Worm (Caenorhabditis elegans) whole organism, L3 larva: ENCODE results near the gene tyr-1.

Source experiments
- R02D3.7 ChIP-seq: fragments of 150-350 bp; optimal IDR thresholded peaks from 2 replicates; lab custom pipeline; 2014; ENCODE audit warnings: missing biosample characterization, missing genetic modification characterization
- ZK546.5 ChIP-seq: sonication (generic microtip); optimal IDR thresholded peaks from 2 replicates; lab custom pipeline; 2017; ENCODE audit warnings: missing biosample characterization, missing genetic modification characterization
- aly-2 ChIP-seq: fragments of 150-350 bp; optimal IDR thresholded peaks from 2 replicates; lab custom pipeline; 2014; ENCODE audit warnings: missing biosample characterization, missing genetic modification characterization
- ceh-16 ChIP-seq: sonication (generic microtip); optimal IDR thresholded peaks from 2 replicates; lab custom pipeline; 2017; ENCODE audit warnings: missing biosample characterization, missing genetic modification characterization
- ceh-28 ChIP-seq: fragments of 150-350 bp; optimal IDR thresholded peaks from 2 replicates; lab custom pipeline; 2014; ENCODE audit warnings: missing biosample characterization, missing genetic modification reagents, missing genetic modification characterization
- ceh-9 ChIP-seq: sonication (generic microtip); optimal IDR thresholded peaks from 2 replicates; lab custom pipeline; 2018; ENCODE audit warnings: missing biosample characterization, missing genetic modification characterization
- daf-12 ChIP-seq: fragments of 150-350 bp; optimal IDR thresholded peaks from 2 replicates; lab custom pipeline; 2014; ENCODE audit warnings: missing biosample characterization, missing genetic modification reagents, missing genetic modification characterization
- egl-27 ChIP-seq: sonication (generic microtip); optimal IDR thresholded peaks from 4 replicates; lab custom pipeline; 2017; ENCODE audit warnings: missing biosample characterization, missing genetic modification reagents, missing genetic modification characterization
- elt-1 ChIP-seq: fragments of 150-350 bp; optimal IDR thresholded peaks from 2 replicates; lab custom pipeline; 2014; ENCODE audit warnings: missing biosample characterization, missing genetic modification characterization
- elt-2 ChIP-seq: sonication (generic microtip); optimal IDR thresholded peaks from 2 replicates; lab custom pipeline; 2016; ENCODE audit warnings: missing genetic modification reagents, mild to moderate bottlenecking, missing genetic modification characterization, missing compliant biosample characterization
- elt-3 ChIP-seq, 3 experiments: fragments of 150-350 bp in 1 of 3; sonication (generic microtip) in 2 of 3; optimal IDR thresholded peaks; 2 replicates in 2 of 3; 4 replicates in 1 of 3; lab custom pipeline; 2014 to 2017; ENCODE audit warnings: missing biosample characterization in 3 of 3, missing genetic modification characterization in 3 of 3
- eor-1 ChIP-seq, 2 experiments: fragments of 150-350 bp; optimal IDR thresholded peaks; 2 replicates each; lab custom pipeline; 2014 to 2018; ENCODE audit warnings: missing biosample characterization in 2 of 2, missing genetic modification characterization in 2 of 2
- fkh-2 ChIP-seq: fragments of 150-350 bp; optimal IDR thresholded peaks from 2 replicates; lab custom pipeline; 2014; ENCODE audit warnings: missing biosample characterization, missing genetic modification reagents, missing genetic modification characterization
- fos-1 ChIP-seq: fragments of 150-350 bp; optimal IDR thresholded peaks from 2 replicates; lab custom pipeline; 2014; ENCODE audit warnings: missing biosample characterization, missing genetic modification characterization
- hmg-11 ChIP-seq: sonication (generic microtip); optimal IDR thresholded peaks from 2 replicates; lab custom pipeline; 2016; ENCODE audit warnings: missing genetic modification characterization, missing compliant biosample characterization
- lin-15B ChIP-seq: fragments of 150-350 bp; optimal IDR thresholded peaks from 2 replicates; lab custom pipeline; 2014; ENCODE audit warnings: missing biosample characterization, missing genetic modification characterization
- lsy-12 ChIP-seq: sonication (generic microtip); optimal IDR thresholded peaks from 2 replicates; lab custom pipeline; 2016; ENCODE audit warnings: mild to moderate bottlenecking, missing genetic modification characterization, missing compliant biosample characterization
- mdl-1 ChIP-seq: fragments of 150-350 bp; optimal IDR thresholded peaks from 2 replicates; lab custom pipeline; 2014; ENCODE audit warnings: missing biosample characterization, missing genetic modification characterization
- mml-1 ChIP-seq: fragments of 150-350 bp; sonication (generic microtip); optimal IDR thresholded peaks from 3 replicates; lab custom pipeline; 2014; ENCODE audit warnings: missing biosample characterization, missing genetic modification characterization
- nfya-1 ChIP-seq: sonication (generic microtip); optimal IDR thresholded peaks from 2 replicates; lab custom pipeline; 2017; ENCODE audit warnings: missing genetic modification characterization, mild to moderate bottlenecking, missing compliant biosample characterization, antibody characterized with exemption, moderate library complexity; ENCODE audit not compliant: insufficient read depth
- nhr-11 ChIP-seq: fragments of 150-350 bp; optimal IDR thresholded peaks from 2 replicates; lab custom pipeline; 2014; ENCODE audit warnings: missing biosample characterization, missing genetic modification characterization
- nhr-23 ChIP-seq: fragments of 150-350 bp; optimal IDR thresholded peaks from 2 replicates; lab custom pipeline; 2014; ENCODE audit warnings: missing biosample characterization, missing genetic modification reagents, missing genetic modification characterization
- nhr-237 ChIP-seq: fragments of 150-350 bp; optimal IDR thresholded peaks from 2 replicates; lab custom pipeline; 2014; ENCODE audit warnings: missing biosample characterization, missing genetic modification characterization
- nhr-28 ChIP-seq: fragments of 150-350 bp; optimal IDR thresholded peaks from 2 replicates; lab custom pipeline; 2014; ENCODE audit warnings: missing biosample characterization, missing genetic modification characterization
- nhr-67 ChIP-seq: fragments of 150-350 bp; optimal IDR thresholded peaks from 2 replicates; lab custom pipeline; 2014; ENCODE audit warnings: missing biosample characterization, missing genetic modification characterization
- pha-4 ChIP-seq: fragments of 150-350 bp; optimal IDR thresholded peaks from 2 replicates; lab custom pipeline; 2014; ENCODE audit warnings: missing biosample characterization, missing genetic modification reagents, missing genetic modification characterization
- pqm-1 ChIP-seq: fragments of 150-350 bp; optimal IDR thresholded peaks from 2 replicates; lab custom pipeline; 2017; ENCODE audit warnings: missing biosample characterization, missing genetic modification characterization, inconsistent platforms
- sea-2 ChIP-seq: fragments of 150-350 bp; sonication (generic microtip); optimal IDR thresholded peaks from 4 replicates; lab custom pipeline; 2014; ENCODE audit warnings: missing biosample characterization, missing genetic modification reagents, missing genetic modification characterization
- snpc-4 ChIP-seq: fragments of 150-350 bp; optimal IDR thresholded peaks from 2 replicates; lab custom pipeline; 2014; ENCODE audit warnings: missing biosample characterization, missing genetic modification characterization
- tbx-2 ChIP-seq: sonication (generic microtip); optimal IDR thresholded peaks from 2 replicates; lab custom pipeline; 2016; ENCODE audit warnings: mild to moderate bottlenecking, missing genetic modification characterization, missing compliant biosample characterization
- unc-39 ChIP-seq: sonication (generic microtip); optimal IDR thresholded peaks from 4 replicates; lab custom pipeline; 2017; ENCODE audit warnings: missing biosample characterization, missing genetic modification characterization
- unc-62 ChIP-seq: fragments of 150-350 bp; sonication (generic microtip); optimal IDR thresholded peaks from 4 replicates; lab custom pipeline; 2014; ENCODE audit warnings: missing biosample characterization, missing genetic modification reagents, missing genetic modification characterization
- zag-1 ChIP-seq: fragments of 150-350 bp; optimal IDR thresholded peaks from 2 replicates; lab custom pipeline; 2014; ENCODE audit warnings: missing biosample characterization, missing genetic modification characterization
- ztf-11 ChIP-seq: fragments of 150-350 bp; optimal IDR thresholded peaks from 2 replicates; lab custom pipeline; 2014; ENCODE audit warnings: missing biosample characterization, missing genetic modification characterization
- ztf-4 ChIP-seq: fragments of 150-350 bp; optimal IDR thresholded peaks from 2 replicates; lab custom pipeline; 2014; ENCODE audit warnings: missing biosample characterization, missing genetic modification characterization

Gene tyr-1

DNA sequence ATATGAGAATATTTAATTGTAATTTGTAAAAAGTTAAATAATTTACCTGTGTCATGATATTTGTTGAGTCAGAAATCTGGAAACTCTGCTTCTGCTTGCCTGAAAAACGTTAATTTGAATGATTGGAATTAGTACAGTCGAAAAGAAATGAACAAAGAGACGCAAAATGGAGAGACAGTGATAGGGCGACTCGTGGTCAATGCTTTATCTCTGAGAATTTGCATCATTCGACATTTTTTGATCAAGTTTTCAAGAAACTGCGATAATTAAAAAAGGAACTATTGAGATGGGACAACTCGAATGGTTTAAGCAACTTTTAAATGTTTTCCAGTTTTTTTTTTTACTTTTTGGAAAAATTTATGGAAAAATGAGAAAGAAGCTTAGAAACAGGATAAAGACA, 12.7 kb upstream of the tyr-1 start, which contains the start of gene cuc-1:
TSS of gene cuc-1 (minus strand) at position 101 of the 400 bp plus-strand sequence.
- TF ChIP-seq mml-1 (tag; lab: Kevin White, UChicago) (no peak), elt-2 (tag; lab: Kevin White, UChicago) (peak; percentile 31)

DNA sequence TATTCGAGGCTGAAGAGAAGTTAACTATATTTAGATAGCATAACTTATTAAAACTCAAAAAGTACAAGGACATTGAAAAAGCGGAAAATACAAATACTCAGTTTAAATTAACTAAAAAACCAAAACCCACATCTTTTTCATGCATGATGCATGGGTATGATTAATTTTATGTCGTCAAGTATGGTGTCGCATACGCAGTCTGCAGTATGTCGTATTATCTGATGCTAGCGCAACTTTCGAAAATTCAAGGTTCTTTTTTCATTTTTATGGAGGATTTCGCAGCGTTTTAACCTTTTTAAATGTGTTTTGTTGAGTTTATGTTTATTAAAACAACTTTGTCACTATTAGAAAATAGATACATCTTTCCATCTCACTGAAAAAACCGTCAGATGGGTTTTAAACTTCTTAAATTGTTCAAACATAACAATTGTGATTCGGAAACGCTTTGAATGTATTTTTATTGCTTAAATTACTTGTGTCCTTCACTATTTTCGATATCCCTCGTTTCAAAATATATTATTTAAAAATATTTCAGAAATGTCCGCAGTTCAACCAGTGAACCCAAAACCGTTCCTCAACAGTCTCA, 12.0 kb upstream of the tyr-1 start, which contains the start of gene snr-5:
TSS of gene snr-5 (plus strand) at position 536 of the 586 bp plus-strand sequence.
- TF ChIP-seq zag-1 (no peak), nfya-1 (tag; lab: Kevin White, UChicago) (peak; percentile 40), ceh-9 (tag; lab: Kevin White, UChicago) (no peak), hmg-11 (tag; lab: Kevin White, UChicago) (peak; percentile 31)

DNA sequence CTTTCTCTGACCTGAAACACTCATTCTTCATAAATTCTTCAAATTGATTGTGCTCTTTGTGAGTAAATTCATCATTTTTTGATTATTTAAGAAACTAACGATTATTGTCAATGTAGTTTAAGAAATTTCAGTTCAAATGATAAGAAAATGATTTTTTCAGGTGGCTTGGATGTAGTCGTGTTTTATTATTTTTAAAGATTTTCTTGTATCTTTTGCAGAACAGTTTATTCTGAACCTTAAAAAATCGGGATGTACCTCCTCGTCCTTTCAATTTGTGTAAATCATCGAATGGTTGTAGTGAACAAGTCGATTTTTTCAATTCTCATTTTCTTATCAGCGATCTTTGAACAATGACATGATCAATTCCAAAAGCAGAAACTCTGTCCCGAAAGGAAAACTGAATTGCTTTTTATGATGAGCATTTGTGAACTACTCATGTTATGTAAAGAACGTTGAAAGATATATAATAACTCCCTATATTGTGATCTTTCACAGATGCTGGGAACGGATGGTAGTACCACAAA, 8.3 kb upstream of the tyr-1 start, which contains the start of gene slc-17.3:
TSS of gene slc-17.3 (minus strand) at position 51 of the 524 bp plus-strand sequence.
- peak; percentile 57 for TF ChIP-seq elt-2 (tag; lab: Kevin White, UChicago)
- no peak for TF ChIP-seq egl-27
- TF ChIP-seq tbx-2 (tag; lab: Kevin White, UChicago) = no peak
- no peak for TF ChIP-seq elt-3 (tag; optimal IDR thresholded peaks at IDR 0.05; lab: Kevin White, UChicago)
- peak; percentile 37 for TF ChIP-seq pqm-1 (tag; lab: Kevin White, UChicago)

DNA sequence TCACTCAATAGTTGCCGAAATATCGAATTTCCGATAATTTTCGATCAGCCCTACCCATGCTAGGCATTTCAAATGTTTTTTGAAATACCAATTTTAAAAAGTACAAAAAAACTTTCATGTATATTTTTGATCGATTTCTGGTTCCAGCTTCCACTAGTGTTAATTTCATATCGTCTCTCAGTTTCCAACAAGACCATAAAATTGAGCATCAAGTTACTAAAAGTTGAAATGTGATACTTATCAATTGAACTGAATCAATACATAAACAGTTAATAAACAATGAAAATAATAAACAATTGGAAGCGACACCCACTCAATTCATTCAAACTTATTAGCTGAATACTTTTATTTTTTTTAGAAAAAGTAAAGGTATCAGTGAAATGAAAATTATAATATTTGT, 7.4 kb upstream of the tyr-1 start, which contains the start of gene cup-4:
TSS of gene cup-4 (plus strand) at position 301 of the 400 bp plus-strand sequence.
- TF ChIP-seq daf-12 (tag; lab: Kevin White, UChicago) (no peak), pha-4 (tag; lab: Kevin White, UChicago) (no peak), ztf-11 (no peak), ztf-4 (tag; lab: Kevin White, UChicago) (no peak), nfya-1 (tag; lab: Kevin White, UChicago) (no peak), nhr-11 (tag; lab: Kevin White, UChicago) (no peak), lsy-12 (tag; lab: Kevin White, UChicago) (no peak), elt-3 (tag; optimal IDR thresholded peaks at IDR 0.05; lab: Kevin White, UChicago) (no peak), ceh-9 (tag; lab: Kevin White, UChicago) (no peak), R02D3.7 (tag; lab: Kevin White, UChicago) (no peak), snpc-4 (no peak), zag-1 (no peak), unc-39 (tag; lab: Kevin White, UChicago) (no peak), hmg-11 (tag; lab: Kevin White, UChicago) (no peak), eor-1 (tag; optimal IDR thresholded peaks at IDR 0.05; lab: Kevin White, UChicago) (no peak), tbx-2 (tag; lab: Kevin White, UChicago) (no peak), nhr-67 (tag; lab: Kevin White, UChicago) (no peak), elt-1 (tag; lab: Kevin White, UChicago) (no peak), nhr-23 (tag; lab: Kevin White, UChicago) (no peak)
- TF ChIP-seq, all 47 proteins: peak for 0

DNA sequence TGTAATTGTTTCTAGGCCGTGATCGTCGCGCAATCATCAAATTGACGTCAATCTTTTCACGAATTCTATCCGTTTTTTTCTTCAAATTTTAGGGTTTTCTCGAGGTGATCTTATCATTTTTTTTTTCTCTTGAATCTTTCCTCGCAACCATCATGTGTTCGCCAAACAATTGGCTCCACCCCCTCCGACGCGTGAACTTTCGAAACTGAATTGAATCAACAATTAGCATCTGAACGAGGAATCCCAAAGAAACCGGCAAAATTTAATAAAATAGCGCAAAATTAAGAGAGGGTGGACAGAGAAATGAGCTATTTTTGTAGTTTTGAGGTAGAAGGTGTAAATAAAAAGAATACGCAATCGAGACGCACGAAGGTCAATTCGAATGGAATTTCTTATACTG, 805 bp upstream of the tyr-1 start:
- TF ChIP-seq sea-2 (GFP tag; lab: Kevin White, UChicago) (no peak), aly-2 (no peak), nhr-237 (tag; lab: Kevin White, UChicago) (no peak), lin-15B (no peak), ceh-9 (tag; lab: Kevin White, UChicago) (no peak), elt-1 (tag; lab: Kevin White, UChicago) (no peak), fos-1 (no peak), elt-3 (tag; optimal IDR thresholded peaks at IDR 0.05; lab: Kevin White, UChicago) (no peak), mdl-1 (tag; lab: Kevin White, UChicago) (no peak)
- TF ChIP-seq, all 47 proteins: peak for 0

DNA sequence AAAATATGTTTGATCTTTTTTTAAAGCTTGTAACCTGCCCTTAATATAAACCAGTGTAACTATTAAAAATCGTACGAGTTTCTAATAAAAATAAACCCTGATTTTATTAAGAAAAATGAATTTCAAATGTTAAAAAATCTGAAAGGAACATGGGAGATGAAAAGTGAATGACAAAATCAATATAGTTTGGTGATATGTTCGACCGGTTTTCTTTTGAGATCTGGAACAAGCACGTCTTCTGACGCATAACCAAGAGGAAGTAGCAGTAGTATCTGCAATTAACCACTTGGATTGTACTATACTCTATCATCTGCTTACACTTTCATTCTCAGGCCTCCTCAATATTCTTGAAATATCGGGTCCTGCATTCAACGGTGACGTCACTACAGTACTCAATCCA, 3.5 kb downstream of the tyr-1 start:
- no peak for TF ChIP-seq aly-2
- TF ChIP-seq ztf-4 (tag; lab: Kevin White, UChicago) = no peak
- TF ChIP-seq nhr-28 (tag; lab: Kevin White, UChicago) = no peak
- TF ChIP-seq ZK546.5 (tag; lab: Kevin White, UChicago) = no peak
- no peak for TF ChIP-seq pha-4 (tag; lab: Kevin White, UChicago)
- TF ChIP-seq ceh-16 = no peak
- TF ChIP-seq fkh-2 = no peak
- no peak for TF ChIP-seq ceh-28
- TF ChIP-seq nhr-67 (tag; lab: Kevin White, UChicago) = no peak
- no peak for TF ChIP-seq unc-62 (GFP tag; lab: Kevin White, UChicago)
- TF ChIP-seq eor-1 (tag; optimal IDR thresholded peaks at IDR 0.05; lab: Kevin White, UChicago) = no peak
- no peak for TF ChIP-seq elt-3 (tag; optimal IDR thresholded peaks at IDR 0.05; lab: Kevin White, UChicago)
